Fruit fly (Drosophila melanogaster) whole organism, embryonic: ENCODE measurements around the gene CG31126.

Source experiments
- BEAF-32 ChIP-seq: fragments of 200-800 bp; sonication (Bioruptor generic); optimal IDR thresholded peaks from 3 replicates; lab custom pipeline; 2017; ENCODE audit warnings: missing biosample characterization, missing genetic modification characterization, mild to moderate bottlenecking, moderate library complexity, missing genetic modification reagents
- CG13894 ChIP-seq: fragments of 200-800 bp; sonication (Bioruptor generic); optimal IDR thresholded peaks from 3 replicates; lab custom pipeline; 2018; ENCODE audit warnings: missing biosample characterization, mild to moderate bottlenecking, missing genetic modification characterization, moderate library complexity
- CG8478 ChIP-seq: fragments of >200 bp; optimal IDR thresholded peaks from 2 replicates; lab custom pipeline; 2018
- Dfd ChIP-seq, 2 experiments: fragments of >200 bp; optimal IDR thresholded peaks; 2 replicates each; lab custom pipeline; 2017; ENCODE audit warnings: missing biosample characterization in 2 of 2, missing genetic modification characterization in 2 of 2
- Elba2 ChIP-seq: fragments of 200-800 bp; sonication (Bioruptor generic); optimal IDR thresholded peaks from 3 replicates; lab custom pipeline; 2016; ENCODE audit warnings: missing biosample characterization, missing genetic modification characterization
- Fer3 ChIP-seq: fragments of 200-800 bp; sonication (Bioruptor generic); optimal IDR thresholded peaks from 2 replicates; lab custom pipeline; 2018; ENCODE audit warnings: missing biosample characterization, mild to moderate bottlenecking, missing genetic modification characterization, moderate library complexity
- HHEX ChIP-seq: fragments of 200-800 bp; sonication (Bioruptor generic); optimal IDR thresholded peaks from 3 replicates; lab custom pipeline; 2017; ENCODE audit warnings: missing biosample characterization, mild to moderate bottlenecking, missing genetic modification characterization, missing genetic modification reagents
- Lhr ChIP-seq: fragments of 200-800 bp; sonication (Bioruptor generic); optimal IDR thresholded peaks from 3 replicates; lab custom pipeline; 2017; ENCODE audit warnings: mild to moderate bottlenecking, missing biosample characterization, missing genetic modification reagents, missing genetic modification characterization
- Neu2 ChIP-seq: fragments of 200-800 bp; sonication (Bioruptor generic); optimal IDR thresholded peaks from 3 replicates; lab custom pipeline; 2016; ENCODE audit warnings: missing biosample characterization, missing genetic modification characterization, borderline replicate concordance
- Rfx ChIP-seq: fragments of 200-800 bp; sonication (Bioruptor generic); IDR thresholded peaks from 2 replicates; pipeline ENCODE4 v1.3.6; 2022; ENCODE audit warnings: missing biosample characterization, missing genetic modification characterization
- ato ChIP-seq: fragments of 200-800 bp; sonication (Bioruptor generic); IDR thresholded peaks from 2 replicates; pipeline ENCODE4 v1.3.6; 2022; ENCODE audit warnings: missing biosample characterization, missing genetic modification characterization; ENCODE audit not compliant: partially characterized antibody
- pan ChIP-seq, 4 experiments: fragments of >200 bp in 3 of 4; fragments of 200-800 bp in 1 of 4; sonication (Bioruptor generic) in 1 of 4; optimal IDR thresholded peaks in 3 of 4; IDR thresholded peaks in 1 of 4; 2 replicates each; pipeline versions ENCODE4 v1.3.6 to Lab custom; 2017 to 2022; ENCODE audit warnings: missing biosample characterization in 2 of 4, missing genetic modification characterization in 2 of 4, mixed read lengths in 1 of 4

dm6 chr3R:24662412-24662796, 3.0 kb downstream of the CG31126 start, which contains the start of gene slo:
- TF ChIP-seq HHEX: no peak
- no peak for TF ChIP-seq CG8478 (lab: Kevin White, UChicago)
- TF ChIP-seq Dfd (GFP tag; optimal IDR thresholded peaks at IDR 0.05; lab: Kevin White, UChicago): no peak
- TF ChIP-seq ato: no peak
- TF ChIP-seq Rfx (GFP tag; lab: Robert Waterston, UW): no peak
- no peak for TF ChIP-seq Lhr (GFP tag; lab: Kevin White, UChicago)
- TF ChIP-seq Fer3: no peak
- TF ChIP-seq BEAF-32 (GFP tag; lab: Kevin White, UChicago): no peak
- no peak for TF ChIP-seq pan (optimal IDR thresholded peaks at IDR 0.05; lab: Kevin White, UChicago)
- no peak for TF ChIP-seq pan (GFP tag; optimal IDR thresholded peaks at IDR 0.05 in 1 of 2, IDR thresholded peaks at IDR 0.05 in 1 of 2)
- no peak for TF ChIP-seq Neu2 (GFP tag; lab: Kevin White, UChicago)
- no peak for TF ChIP-seq CG13894 (tag; lab: Kevin White, UChicago)
- no peak for TF ChIP-seq Elba2 (GFP tag; lab: Kevin White, UChicago)
